Worm (Caenorhabditis elegans) whole organism, L3 larva: ENCODE data around the gene twk-43.

ENCODE experiments used
- R02D3.7 ChIP-seq: fragments of 150-350 bp; optimal IDR thresholded peaks from 2 replicates; lab custom pipeline; 2014; ENCODE audit warnings: missing biosample characterization, missing genetic modification characterization
- ama-1 ChIP-seq: fragments of 150-350 bp; optimal IDR thresholded peaks from 2 replicates; lab custom pipeline; 2018
- ceh-16 ChIP-seq: sonication (generic microtip); optimal IDR thresholded peaks from 2 replicates; lab custom pipeline; 2017; ENCODE audit warnings: missing biosample characterization, missing genetic modification characterization
- ceh-28 ChIP-seq: fragments of 150-350 bp; optimal IDR thresholded peaks from 2 replicates; lab custom pipeline; 2014; ENCODE audit warnings: missing biosample characterization, missing genetic modification reagents, missing genetic modification characterization
- ceh-82 ChIP-seq: fragments of 150-350 bp; optimal IDR thresholded peaks from 2 replicates; lab custom pipeline; 2014; ENCODE audit warnings: missing biosample characterization, missing genetic modification characterization
- ceh-9 ChIP-seq: sonication (generic microtip); optimal IDR thresholded peaks from 2 replicates; lab custom pipeline; 2018; ENCODE audit warnings: missing biosample characterization, missing genetic modification characterization
- daf-12 ChIP-seq: fragments of 150-350 bp; optimal IDR thresholded peaks from 2 replicates; lab custom pipeline; 2014; ENCODE audit warnings: missing biosample characterization, missing genetic modification reagents, missing genetic modification characterization
- elt-1 ChIP-seq: fragments of 150-350 bp; optimal IDR thresholded peaks from 2 replicates; lab custom pipeline; 2014; ENCODE audit warnings: missing biosample characterization, missing genetic modification characterization
- elt-2 ChIP-seq: sonication (generic microtip); optimal IDR thresholded peaks from 2 replicates; lab custom pipeline; 2016; ENCODE audit warnings: missing genetic modification reagents, mild to moderate bottlenecking, missing genetic modification characterization, missing compliant biosample characterization
- elt-3 ChIP-seq, 3 experiments: fragments of 150-350 bp in 1 of 3; sonication (generic microtip) in 2 of 3; optimal IDR thresholded peaks; 2 replicates in 2 of 3; 4 replicates in 1 of 3; lab custom pipeline; 2014 to 2017; ENCODE audit warnings: missing biosample characterization in 3 of 3, missing genetic modification characterization in 3 of 3
- eor-1 ChIP-seq, 2 experiments: fragments of 150-350 bp; optimal IDR thresholded peaks; 2 replicates each; lab custom pipeline; 2014 to 2018; ENCODE audit warnings: missing biosample characterization in 2 of 2, missing genetic modification characterization in 2 of 2
- hmg-11 ChIP-seq: sonication (generic microtip); optimal IDR thresholded peaks from 2 replicates; lab custom pipeline; 2016; ENCODE audit warnings: missing genetic modification characterization, missing compliant biosample characterization
- jun-1 ChIP-seq: fragments of 150-350 bp; optimal IDR thresholded peaks from 2 replicates; lab custom pipeline; 2014; ENCODE audit warnings: missing biosample characterization, missing genetic modification reagents, missing genetic modification characterization
- lin-15B ChIP-seq: fragments of 150-350 bp; optimal IDR thresholded peaks from 2 replicates; lab custom pipeline; 2014; ENCODE audit warnings: missing biosample characterization, missing genetic modification characterization
- lsy-12 ChIP-seq: sonication (generic microtip); optimal IDR thresholded peaks from 2 replicates; lab custom pipeline; 2016; ENCODE audit warnings: mild to moderate bottlenecking, missing genetic modification characterization, missing compliant biosample characterization
- mdl-1 ChIP-seq: fragments of 150-350 bp; optimal IDR thresholded peaks from 2 replicates; lab custom pipeline; 2014; ENCODE audit warnings: missing biosample characterization, missing genetic modification characterization
- mml-1 ChIP-seq: fragments of 150-350 bp; sonication (generic microtip); optimal IDR thresholded peaks from 3 replicates; lab custom pipeline; 2014; ENCODE audit warnings: missing biosample characterization, missing genetic modification characterization
- nfya-1 ChIP-seq: sonication (generic microtip); optimal IDR thresholded peaks from 2 replicates; lab custom pipeline; 2017; ENCODE audit warnings: missing genetic modification characterization, mild to moderate bottlenecking, missing compliant biosample characterization, antibody characterized with exemption, moderate library complexity; ENCODE audit not compliant: insufficient read depth
- nhr-11 ChIP-seq: fragments of 150-350 bp; optimal IDR thresholded peaks from 2 replicates; lab custom pipeline; 2014; ENCODE audit warnings: missing biosample characterization, missing genetic modification characterization
- nhr-12 ChIP-seq: fragments of 150-350 bp; optimal IDR thresholded peaks from 2 replicates; lab custom pipeline; 2014; ENCODE audit warnings: missing biosample characterization, missing genetic modification characterization
- nhr-23 ChIP-seq: fragments of 150-350 bp; optimal IDR thresholded peaks from 2 replicates; lab custom pipeline; 2014; ENCODE audit warnings: missing biosample characterization, missing genetic modification reagents, missing genetic modification characterization
- nhr-237 ChIP-seq: fragments of 150-350 bp; optimal IDR thresholded peaks from 2 replicates; lab custom pipeline; 2014; ENCODE audit warnings: missing biosample characterization, missing genetic modification characterization
- nhr-25 ChIP-seq: sonication (generic microtip); optimal IDR thresholded peaks from 2 replicates; lab custom pipeline; 2017; ENCODE audit warnings: missing biosample characterization, missing genetic modification characterization
- nhr-43 ChIP-seq: sonication (generic microtip); optimal IDR thresholded peaks from 2 replicates; lab custom pipeline; 2016; ENCODE audit warnings: mild to moderate bottlenecking, missing genetic modification characterization, missing compliant biosample characterization; ENCODE audit not compliant: poor library complexity, severe bottlenecking
- nhr-67 ChIP-seq: fragments of 150-350 bp; optimal IDR thresholded peaks from 2 replicates; lab custom pipeline; 2014; ENCODE audit warnings: missing biosample characterization, missing genetic modification characterization
- nhr-77 ChIP-seq: fragments of 150-350 bp; optimal IDR thresholded peaks from 2 replicates; lab custom pipeline; 2014; ENCODE audit warnings: missing biosample characterization, missing genetic modification characterization
- pha-4 ChIP-seq: fragments of 150-350 bp; optimal IDR thresholded peaks from 2 replicates; lab custom pipeline; 2014; ENCODE audit warnings: missing biosample characterization, missing genetic modification reagents, missing genetic modification characterization
- pqm-1 ChIP-seq: fragments of 150-350 bp; optimal IDR thresholded peaks from 2 replicates; lab custom pipeline; 2017; ENCODE audit warnings: missing biosample characterization, missing genetic modification characterization, inconsistent platforms
- sea-2 ChIP-seq: fragments of 150-350 bp; sonication (generic microtip); optimal IDR thresholded peaks from 4 replicates; lab custom pipeline; 2014; ENCODE audit warnings: missing biosample characterization, missing genetic modification reagents, missing genetic modification characterization
- snpc-4 ChIP-seq: fragments of 150-350 bp; optimal IDR thresholded peaks from 2 replicates; lab custom pipeline; 2014; ENCODE audit warnings: missing biosample characterization, missing genetic modification characterization
- tbx-2 ChIP-seq: sonication (generic microtip); optimal IDR thresholded peaks from 2 replicates; lab custom pipeline; 2016; ENCODE audit warnings: mild to moderate bottlenecking, missing genetic modification characterization, missing compliant biosample characterization
- unc-62 ChIP-seq: fragments of 150-350 bp; sonication (generic microtip); optimal IDR thresholded peaks from 4 replicates; lab custom pipeline; 2014; ENCODE audit warnings: missing biosample characterization, missing genetic modification reagents, missing genetic modification characterization
- zag-1 ChIP-seq: fragments of 150-350 bp; optimal IDR thresholded peaks from 2 replicates; lab custom pipeline; 2014; ENCODE audit warnings: missing biosample characterization, missing genetic modification characterization
- ztf-11 ChIP-seq: fragments of 150-350 bp; optimal IDR thresholded peaks from 2 replicates; lab custom pipeline; 2014; ENCODE audit warnings: missing biosample characterization, missing genetic modification characterization

The twk-43 gene

DNA sequence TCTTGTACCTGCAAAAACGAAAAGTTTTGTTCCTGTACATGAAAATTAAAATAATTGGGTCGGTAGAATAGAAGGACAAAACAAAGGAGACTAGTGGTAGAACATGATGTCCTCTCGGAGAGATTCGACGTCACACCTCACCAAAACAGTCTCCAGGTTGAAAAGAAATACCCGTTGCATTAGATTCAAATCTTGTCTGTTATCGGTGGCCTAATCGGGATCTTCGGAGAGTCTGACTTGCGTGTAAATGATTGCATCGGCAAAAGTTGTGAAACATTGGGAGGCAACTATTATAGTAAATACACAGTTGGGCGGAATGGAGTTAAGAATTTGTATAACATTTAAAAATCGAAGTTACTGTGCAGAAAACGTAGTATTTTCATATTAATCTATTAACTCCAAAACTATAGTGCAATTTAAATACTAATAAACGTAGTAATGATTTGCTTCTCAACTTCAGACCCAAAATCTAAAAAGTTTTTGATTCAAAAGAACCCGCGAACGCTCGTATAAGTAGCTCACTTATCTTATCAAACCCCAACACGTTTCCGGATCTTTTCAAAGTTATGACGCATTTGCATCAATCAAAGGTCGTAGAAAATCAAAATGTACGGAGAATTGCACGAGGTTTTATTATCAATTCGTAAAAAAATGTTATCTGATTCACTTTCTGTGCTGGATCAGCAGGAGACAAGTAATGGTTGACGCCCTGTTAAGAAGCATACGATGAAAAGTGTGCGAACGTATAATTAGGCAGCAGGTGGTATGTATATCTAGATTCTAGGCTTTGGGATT, 12.5 kb upstream of the twk-43 start, which contains the start of gene nhr-168:
Gene nhr-168 (minus strand): TSS at position 486 of the 795 bp plus-strand sequence.
- TF ChIP-seq nhr-237 (tag; lab: Kevin White, UChicago) (no peak), jun-1 (tag; lab: Kevin White, UChicago) (peak; percentile 34), elt-2 (tag; lab: Kevin White, UChicago) (peak; percentile 77), sea-2 (no peak), nhr-25 (tag; lab: Kevin White, UChicago) (peak; percentile 28), pqm-1 (tag; lab: Kevin White, UChicago) (peak; percentile 68), nfya-1 (tag; lab: Kevin White, UChicago) (no peak), elt-1 (tag; lab: Kevin White, UChicago) (peak; percentile 96), nhr-23 (tag; lab: Kevin White, UChicago) (peak; percentile 52), ceh-9 (no peak)
- TF ChIP-seq, all 47 proteins: peak for 6

ce11 chrV:13334447-13334846, 11.6 kb upstream of the twk-43 start:
- TF ChIP-seq zag-1 (tag; lab: Kevin White, UChicago): no peak
- TF ChIP-seq nhr-25 (tag; lab: Kevin White, UChicago): no peak
- no peak for TF ChIP-seq hmg-11
- no peak for TF ChIP-seq R02D3.7 (tag; lab: Kevin White, UChicago)
- no peak for TF ChIP-seq unc-62 (GFP tag; lab: Kevin White, UChicago)
- no peak for TF ChIP-seq sea-2
- TF ChIP-seq mml-1 (tag; lab: Kevin White, UChicago): no peak
- TF ChIP-seq nhr-237 (tag; lab: Kevin White, UChicago): no peak
- TF ChIP-seq elt-1 (tag; lab: Kevin White, UChicago): no peak
- TF ChIP-seq snpc-4 (tag; lab: Kevin White, UChicago): no peak
- no peak for TF ChIP-seq nhr-43 (tag; lab: Kevin White, UChicago)
- no peak for TF ChIP-seq nhr-11
- no peak for TF ChIP-seq tbx-2
- TF ChIP-seq pqm-1 (tag; lab: Kevin White, UChicago): no peak
- no peak for TF ChIP-seq ceh-16
- TF ChIP-seq nhr-23 (tag; lab: Kevin White, UChicago): no peak
- TF ChIP-seq mdl-1 (tag; lab: Kevin White, UChicago): no peak
- TF ChIP-seq ceh-82 (tag; lab: Kevin White, UChicago): no peak
- no peak for TF ChIP-seq pha-4 (tag; lab: Kevin White, UChicago)
- no peak for TF ChIP-seq eor-1 (tag; optimal IDR thresholded peaks at IDR 0.05; lab: Kevin White, UChicago)

- no peak for TF ChIP-seq daf-12 (tag; lab: Kevin White, UChicago)
- no peak for TF ChIP-seq nhr-23 (tag; lab: Kevin White, UChicago)
- TF ChIP-seq eor-1 (tag; optimal IDR thresholded peaks at IDR 0.05; lab: Kevin White, UChicago): no peak
- no peak for TF ChIP-seq R02D3.7 (tag; lab: Kevin White, UChicago)
- TF ChIP-seq tbx-2: no peak
- no peak for TF ChIP-seq nhr-43 (tag; lab: Kevin White, UChicago)
- no peak for TF ChIP-seq ceh-9
- no peak for TF ChIP-seq nhr-12
Observed at ce11 chrV:13335883-13336419, 10.1 kb upstream of the twk-43 start, which contains the start of gene C50B6.9. TSS of gene C50B6.9 (plus strand) at chrV:13336369.

- TF ChIP-seq daf-12 (tag; lab: Kevin White, UChicago) (no peak), nhr-77 (tag; lab: Kevin White, UChicago) (no peak), ama-1 (lab: Kevin White, UChicago) (no peak), lin-15B (tag; lab: Kevin White, UChicago) (no peak), lsy-12 (tag; lab: Kevin White, UChicago) (no peak), snpc-4 (tag; lab: Kevin White, UChicago) (no peak)
Observed at ce11 chrV:13338037-13338436, 8.0 kb upstream of the twk-43 start.

ce11 chrV:13339633-13340290, 6.3 kb upstream of the twk-43 start, which contains the start of the genes str-4 and lgc-48:
TSS of gene str-4 (minus strand) at chrV:13339733.
TSS of gene lgc-48 (plus strand) at chrV:13340240.
- TF ChIP-seq nfya-1 (tag; lab: Kevin White, UChicago) (no peak), elt-3 (tag; optimal IDR thresholded peaks at IDR 0.05; lab: Kevin White, UChicago) (no peak), nhr-77 (tag; lab: Kevin White, UChicago) (no peak), hmg-11 (no peak), sea-2 (no peak), ceh-28 (no peak), nhr-12 (no peak), ceh-9 (no peak), zag-1 (tag; lab: Kevin White, UChicago) (no peak), snpc-4 (tag; lab: Kevin White, UChicago) (no peak), pha-4 (tag; lab: Kevin White, UChicago) (no peak), lsy-12 (tag; lab: Kevin White, UChicago) (no peak), daf-12 (tag; lab: Kevin White, UChicago) (no peak), mdl-1 (tag; lab: Kevin White, UChicago) (no peak), ztf-11 (tag; lab: Kevin White, UChicago) (no peak), elt-1 (tag; lab: Kevin White, UChicago) (no peak), nhr-67 (no peak)
